Fruit fly (Drosophila melanogaster) whole organism, embryonic: Measurements from ENCODE around the gene CG43998.

ENCODE experiments used
- Atf6 ChIP-seq: fragments of 200-800 bp; sonication (Bioruptor generic); IDR thresholded peaks from 2 replicates; pipeline ENCODE4 v1.3.6; 2022; ENCODE audit warnings: missing biosample characterization, missing genetic modification characterization
- Bdp1 ChIP-seq: fragments of 200-800 bp; sonication (Bioruptor generic); optimal IDR thresholded peaks from 3 replicates; lab custom pipeline; 2016; ENCODE audit warnings: missing biosample characterization, missing genetic modification characterization
- CG11560 ChIP-seq: fragments of 200-800 bp; sonication (Bioruptor generic); IDR thresholded peaks from 3 replicates; pipeline ENCODE4 v1.3.6; 2022; ENCODE audit warnings: missing biosample characterization, missing genetic modification characterization
- CG12104 ChIP-seq: fragments of 200-800 bp; sonication (Bioruptor generic); optimal IDR thresholded peaks from 3 replicates; lab custom pipeline; 2016; ENCODE audit warnings: missing biosample characterization, missing genetic modification characterization
- CG12299 ChIP-seq: fragments of 200-800 bp; sonication (Bioruptor generic); optimal IDR thresholded peaks from 2 replicates; lab custom pipeline; 2018; ENCODE audit warnings: missing biosample characterization, mild to moderate bottlenecking, missing genetic modification characterization
- CG13775 ChIP-seq: fragments of 200-800 bp; sonication (Bioruptor generic); optimal IDR thresholded peaks from 3 replicates; lab custom pipeline; 2017; ENCODE audit warnings: missing biosample characterization, mild to moderate bottlenecking, missing genetic modification characterization
- CG15696 ChIP-seq: fragments of 200-800 bp; sonication (Bioruptor generic); optimal IDR thresholded peaks from 2 replicates; lab custom pipeline; 2019; ENCODE audit warnings: missing biosample characterization, mild to moderate bottlenecking, missing genetic modification characterization, moderate library complexity
- CG17612 ChIP-seq: fragments of 200-800 bp; sonication (Bioruptor generic); IDR thresholded peaks from 2 replicates; pipeline ENCODE4 v1.3.6; 2022; ENCODE audit warnings: missing biosample characterization, missing genetic modification characterization
- CG2116 ChIP-seq: fragments of 200-800 bp; sonication (Bioruptor generic); optimal IDR thresholded peaks from 3 replicates; lab custom pipeline; 2018; ENCODE audit warnings: missing biosample characterization, mild to moderate bottlenecking, missing genetic modification characterization
- CG2120 ChIP-seq: fragments of 200-800 bp; sonication (Bioruptor generic); optimal IDR thresholded peaks from 3 replicates; lab custom pipeline; 2016; ENCODE audit warnings: missing biosample characterization, missing genetic modification characterization
- CG30020 ChIP-seq: fragments of 200-800 bp; optimal IDR thresholded peaks from 2 replicates; lab custom pipeline; 2019; ENCODE audit warnings: missing biosample characterization, mild to moderate bottlenecking, missing genetic modification characterization, moderate library complexity
- CG30431 ChIP-seq: fragments of 200-800 bp; sonication (Bioruptor generic); optimal IDR thresholded peaks from 2 replicates; lab custom pipeline; 2017; ENCODE audit warnings: missing biosample characterization, missing genetic modification characterization
- CG3065 ChIP-seq: fragments of 200-800 bp; sonication (Bioruptor generic); optimal IDR thresholded peaks from 2 replicates; lab custom pipeline; 2016; ENCODE audit warnings: missing biosample characterization, missing genetic modification characterization
- CG31365 ChIP-seq: fragments of 200-800 bp; sonication (Bioruptor generic); optimal IDR thresholded peaks from 2 replicates; lab custom pipeline; 2018; ENCODE audit warnings: missing biosample characterization, mild to moderate bottlenecking, missing genetic modification characterization
- CG3995 ChIP-seq: fragments of 200-800 bp; sonication (Bioruptor generic); optimal IDR thresholded peaks from 3 replicates; lab custom pipeline; 2016; ENCODE audit warnings: missing biosample characterization, missing genetic modification characterization
- CG42726 ChIP-seq: fragments of 200-800 bp; sonication (Bioruptor generic); IDR thresholded peaks from 2 replicates; pipeline ENCODE4 v1.3.6; 2022; ENCODE audit warnings: missing biosample characterization, missing genetic modification characterization; ENCODE audit not compliant: partially characterized antibody
- CG6765 ChIP-seq: fragments of 200-800 bp; sonication (Bioruptor generic); optimal IDR thresholded peaks from 3 replicates; lab custom pipeline; 2017; ENCODE audit warnings: missing biosample characterization, mild to moderate bottlenecking, missing genetic modification characterization
- CG8281 ChIP-seq: fragments of 200-800 bp; sonication (Bioruptor generic); optimal IDR thresholded peaks from 2 replicates; lab custom pipeline; 2018; ENCODE audit warnings: missing biosample characterization, mild to moderate bottlenecking, missing genetic modification characterization, moderate library complexity
- CG9727 ChIP-seq: fragments of 200-800 bp; sonication (Bioruptor generic); optimal IDR thresholded peaks from 3 replicates; lab custom pipeline; 2017; ENCODE audit warnings: missing biosample characterization, mild to moderate bottlenecking, missing genetic modification characterization
- CTCF ChIP-seq: fragments of 200-800 bp; sonication (Bioruptor generic); optimal IDR thresholded peaks from 2 replicates; lab custom pipeline; 2017; ENCODE audit warnings: missing biosample characterization, mild to moderate bottlenecking, missing genetic modification characterization, moderate library complexity
- Dip2 ChIP-seq: fragments of 200-800 bp; sonication (Bioruptor generic); IDR thresholded peaks from 2 replicates; pipeline ENCODE4 v1.3.6; 2022; ENCODE audit warnings: missing biosample characterization, missing genetic modification characterization
- Fer1 ChIP-seq: fragments of 200-800 bp; sonication (Bioruptor generic); optimal IDR thresholded peaks from 2 replicates; lab custom pipeline; 2017; ENCODE audit warnings: missing biosample characterization, mild to moderate bottlenecking, missing genetic modification characterization
- Fer3 ChIP-seq: fragments of 200-800 bp; sonication (Bioruptor generic); optimal IDR thresholded peaks from 2 replicates; lab custom pipeline; 2018; ENCODE audit warnings: missing biosample characterization, mild to moderate bottlenecking, missing genetic modification characterization, moderate library complexity
- Gsc ChIP-seq: fragments of 200-800 bp; sonication (Bioruptor generic); IDR thresholded peaks from 2 replicates; pipeline ENCODE4 v1.3.6; 2022; ENCODE audit warnings: missing biosample characterization, missing genetic modification characterization
- HLH4C ChIP-seq: fragments of 200-800 bp; sonication (Bioruptor generic); IDR thresholded peaks from 3 replicates; pipeline ENCODE4 v1.3.6; 2022; ENCODE audit warnings: missing biosample characterization, missing genetic modification characterization; ENCODE audit not compliant: partially characterized antibody
- Hr78 ChIP-seq, 2 experiments: fragments of 200-800 bp in 1 of 2; fragments of >200 bp in 1 of 2; sonication (Bioruptor generic) in 1 of 2; optimal IDR thresholded peaks; 2 replicates each; lab custom pipeline; 2017 to 2019; ENCODE audit warnings: missing biosample characterization in 2 of 2, missing genetic modification characterization in 2 of 2, mild to moderate bottlenecking in 1 of 2, moderate library complexity in 1 of 2
- Lhr ChIP-seq: fragments of 200-800 bp; sonication (Bioruptor generic); optimal IDR thresholded peaks from 3 replicates; lab custom pipeline; 2017; ENCODE audit warnings: mild to moderate bottlenecking, missing biosample characterization, missing genetic modification reagents, missing genetic modification characterization
- MESR4 ChIP-seq: fragments of 200-800 bp; sonication (Bioruptor generic); optimal IDR thresholded peaks from 2 replicates; lab custom pipeline; 2018; ENCODE audit warnings: missing biosample characterization, mild to moderate bottlenecking, missing genetic modification characterization, moderate library complexity
- Mes4 ChIP-seq: fragments of 200-800 bp; sonication (Bioruptor generic); optimal IDR thresholded peaks from 2 replicates; lab custom pipeline; 2016; ENCODE audit warnings: missing biosample characterization, missing genetic modification characterization
- Nf-YC ChIP-seq: fragments of 200-800 bp; optimal IDR thresholded peaks from 3 replicates; lab custom pipeline; 2019; ENCODE audit warnings: missing biosample characterization, mild to moderate bottlenecking, missing genetic modification characterization, moderate library complexity
- Pdp1 ChIP-seq, 2 experiments: fragments of 200-800 bp; sonication (Bioruptor generic); optimal IDR thresholded peaks; 3 replicates each; lab custom pipeline; 2016; ENCODE audit warnings: missing biosample characterization in 2 of 2, missing genetic modification characterization in 2 of 2, mild to moderate bottlenecking in 1 of 2, moderate library complexity in 1 of 2
- Spps ChIP-seq: fragments of 200-800 bp; sonication (Bioruptor generic); optimal IDR thresholded peaks from 2 replicates; lab custom pipeline; 2018; ENCODE audit warnings: missing biosample characterization, mild to moderate bottlenecking, missing genetic modification characterization
- ac ChIP-seq: fragments of 200-800 bp; sonication (Bioruptor generic); optimal IDR thresholded peaks from 3 replicates; lab custom pipeline; 2017; ENCODE audit warnings: missing biosample characterization, mild to moderate bottlenecking, missing genetic modification characterization
- bbx ChIP-seq: fragments of 200-800 bp; sonication (Bioruptor generic); IDR thresholded peaks from 2 replicates; pipeline ENCODE4 v1.3.6; 2022; ENCODE audit warnings: missing biosample characterization, missing genetic modification characterization; ENCODE audit not compliant: partially characterized antibody
- chinmo ChIP-seq: fragments of 200-800 bp; sonication (Bioruptor generic); IDR thresholded peaks from 4 replicates; pipeline ENCODE4 v1.3.6; 2022; ENCODE audit warnings: missing biosample characterization, missing genetic modification characterization; ENCODE audit not compliant: partially characterized antibody
- crol ChIP-seq: fragments of 200-800 bp; sonication (Bioruptor generic); IDR thresholded peaks from 2 replicates; pipeline ENCODE4 v1.3.6; 2022; ENCODE audit warnings: missing biosample characterization, missing genetic modification characterization
- crp ChIP-seq, 2 experiments: fragments of 200-800 bp; sonication (Bioruptor generic); optimal IDR thresholded peaks; 2 replicates in 1 of 2; 3 replicates in 1 of 2; lab custom pipeline; 2017; ENCODE audit warnings: missing biosample characterization in 2 of 2, missing genetic modification characterization in 2 of 2, mild to moderate bottlenecking in 1 of 2, moderate library complexity in 1 of 2
- disco-r ChIP-seq: fragments of 200-800 bp; sonication (Bioruptor generic); optimal IDR thresholded peaks from 2 replicates; lab custom pipeline; 2016; ENCODE audit warnings: missing biosample characterization, missing genetic modification characterization
- en ChIP-seq: fragments of 200-800 bp; sonication (Bioruptor generic); optimal IDR thresholded peaks from 2 replicates; lab custom pipeline; 2016; ENCODE audit warnings: missing biosample characterization, missing genetic modification characterization
- ewg ChIP-seq: fragments of 200-800 bp; sonication (Bioruptor generic); optimal IDR thresholded peaks from 3 replicates; lab custom pipeline; 2017; ENCODE audit warnings: mild to moderate bottlenecking, missing biosample characterization, missing genetic modification reagents, missing genetic modification characterization
- eyg ChIP-seq: fragments of 200-800 bp; sonication (Bioruptor generic); optimal IDR thresholded peaks from 3 replicates; lab custom pipeline; 2016; ENCODE audit warnings: missing biosample characterization, missing genetic modification characterization
- fd102C ChIP-seq: fragments of 200-800 bp; sonication (Bioruptor generic); optimal IDR thresholded peaks from 2 replicates; lab custom pipeline; 2018; ENCODE audit warnings: missing biosample characterization, mild to moderate bottlenecking, missing genetic modification characterization, moderate library complexity
- gcm2 ChIP-seq: fragments of 200-800 bp; sonication (Bioruptor generic); optimal IDR thresholded peaks from 2 replicates; lab custom pipeline; 2016; ENCODE audit warnings: missing biosample characterization, missing genetic modification characterization
- gfzf ChIP-seq: fragments of 200-800 bp; sonication (Bioruptor generic); optimal IDR thresholded peaks from 2 replicates; lab custom pipeline; 2016; ENCODE audit warnings: missing biosample characterization, mild to moderate bottlenecking, missing genetic modification characterization, moderate library complexity
- gsb-n ChIP-seq: fragments of 200-800 bp; sonication (Bioruptor generic); optimal IDR thresholded peaks from 3 replicates; lab custom pipeline; 2018; ENCODE audit warnings: missing biosample characterization, mild to moderate bottlenecking, missing genetic modification characterization
- peb ChIP-seq: fragments of 200-800 bp; sonication (Bioruptor generic); IDR thresholded peaks from 2 replicates; pipeline ENCODE4 v1.3.6; 2022; ENCODE audit warnings: missing biosample characterization, missing genetic modification characterization
- pum ChIP-seq: fragments of 200-800 bp; sonication (Bioruptor generic); optimal IDR thresholded peaks from 2 replicates; lab custom pipeline; 2016; ENCODE audit warnings: missing biosample characterization, missing genetic modification characterization
- seq ChIP-seq: fragments of 200-800 bp; sonication (Bioruptor generic); IDR thresholded peaks from 2 replicates; pipeline ENCODE4 v1.3.6; 2022; ENCODE audit warnings: missing biosample characterization, missing genetic modification characterization
- slbo ChIP-seq: fragments of 200-800 bp; sonication (Bioruptor generic); IDR thresholded peaks from 2 replicates; pipeline ENCODE4 v1.3.6; 2022; ENCODE audit warnings: missing biosample characterization, missing genetic modification characterization
- stc ChIP-seq: fragments of 200-800 bp; sonication (Bioruptor generic); IDR thresholded peaks from 2 replicates; pipeline ENCODE4 v1.3.6; 2022; ENCODE audit warnings: missing biosample characterization, missing genetic modification characterization
- vfl ChIP-seq: fragments of 200-800 bp; sonication (Bioruptor generic); optimal IDR thresholded peaks from 2 replicates; lab custom pipeline; 2016; ENCODE audit warnings: missing biosample characterization, missing genetic modification characterization

CG43998 gene

DNA sequence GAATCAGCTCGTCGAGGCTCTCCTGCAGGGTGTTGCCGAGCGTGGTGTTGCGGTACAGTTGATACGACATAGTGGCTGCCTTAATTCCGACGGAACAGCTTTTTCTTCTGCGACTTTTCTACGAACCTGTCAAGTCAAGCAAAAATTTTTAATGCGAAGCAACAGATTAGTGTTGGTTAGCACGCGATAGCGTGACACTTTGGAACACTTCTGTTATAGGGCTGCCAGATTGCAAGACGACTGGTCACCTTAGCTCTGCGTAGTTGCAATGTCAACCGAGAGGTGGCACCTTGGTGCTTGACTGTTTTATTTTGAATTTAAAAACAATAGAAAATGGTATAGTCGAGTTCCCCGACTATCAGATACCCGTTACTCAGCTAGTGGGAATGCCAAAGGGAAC lies 37.9 kb downstream of the CG43998 start, which contains the start of gene TfIIA-S (continued):
- TF ChIP-seq ewg (GFP tag; lab: Kevin White, UChicago) (peak; percentile 55), pum (GFP tag; lab: Kevin White, UChicago) (peak; percentile 74), gfzf (GFP tag; lab: Kevin White, UChicago) (peak; percentile 67), CG30020 (tag; lab: Kevin White, UChicago) (peak; percentile 26), CG8281 (tag; lab: Kevin White, UChicago) (no peak), CG2120 (GFP tag; lab: Kevin White, UChicago) (peak; percentile 91), fd102C (GFP tag; lab: Kevin White, UChicago) (peak; percentile 18), CG31365 (tag; lab: Kevin White, UChicago) (peak; percentile 26), CG42726 (no peak), Atf6 (no peak), Hr78 (GFP tag; optimal IDR thresholded peaks at IDR 0.05; lab: Kevin White, UChicago) (no peak), Spps (tag; lab: Kevin White, UChicago) (no peak), disco-r (GFP tag; lab: Kevin White, UChicago) (peak; percentile 60), CG9727 (GFP tag; lab: Kevin White, UChicago) (peak; percentile 54), chinmo (GFP tag; lab: Robert Waterston, UW) (no peak), CG3995 (GFP tag; lab: Kevin White, UChicago) (peak; percentile 61), crol (no peak), vfl (GFP tag; lab: Kevin White, UChicago) (peak; percentile 88), gsb-n (peak; percentile 45), Mes4 (peak; percentile 65), en (GFP tag; lab: Kevin White, UChicago) (no peak), Fer1 (GFP tag; lab: Kevin White, UChicago) (peak; percentile 82), Gsc (no peak), slbo (GFP tag; lab: Robert Waterston, UW) (no peak), CG2116 (GFP tag; lab: Kevin White, UChicago) (peak; percentile 67), CTCF (GFP tag; lab: Kevin White, UChicago) (peak; percentile 97), Fer3 (tag; lab: Kevin White, UChicago) (peak; percentile 70), CG12104 (no peak), Dip2 (GFP tag; lab: Robert Waterston, UW) (no peak), CG17612 (no peak), bbx (GFP tag; lab: Robert Waterston, UW) (no peak), CG6765 (GFP tag; lab: Kevin White, UChicago) (peak; percentile 42), CG15696 (tag; lab: Kevin White, UChicago) (peak; percentile 46), Bdp1 (peak; percentile 68), eyg (GFP tag; lab: Kevin White, UChicago) (peak; percentile 77), CG30431 (GFP tag; lab: Kevin White, UChicago) (peak; percentile 32), HLH4C (GFP tag; lab: Robert Waterston, UW) (no peak), MESR4 (GFP tag; lab: Kevin White, UChicago) (peak; percentile 94), ac (GFP tag; lab: Kevin White, UChicago) (no peak), stc (GFP tag; lab: Robert Waterston, UW) (no peak), Pdp1 (GFP tag; optimal IDR thresholded peaks at IDR 0.05; lab: Kevin White, UChicago) (peak; percentile 79 to 83), crp (GFP tag; optimal IDR thresholded peaks at IDR 0.05; lab: Kevin White, UChicago) (peak in 1 of 2 experiments; percentile 38), CG12299 (tag; lab: Kevin White, UChicago) (no peak), seq (no peak), CG3065 (GFP tag; lab: Kevin White, UChicago) (peak; percentile 30), CG11560 (tag; lab: Robert Waterston, UW) (no peak), Lhr (GFP tag; lab: Kevin White, UChicago) (peak; percentile 97), Nf-YC (tag; lab: Kevin White, UChicago) (peak; percentile 56), gcm2 (GFP tag; lab: Kevin White, UChicago) (peak; percentile 19), peb (GFP tag; lab: Robert Waterston, UW) (no peak), CG13775 (GFP tag; lab: Kevin White, UChicago) (peak; percentile 59)
